Fruit fly (Drosophila melanogaster) whole organism, embryonic: ENCODE data around the gene Pstk.

Experiments used
- Atf6 ChIP-seq: fragments of 200-800 bp; sonication (Bioruptor generic); IDR thresholded peaks from 2 replicates; pipeline ENCODE4 v1.3.6; 2022; ENCODE audit warnings: missing biosample characterization, missing genetic modification characterization
- BEAF-32 ChIP-seq: fragments of 200-800 bp; sonication (Bioruptor generic); optimal IDR thresholded peaks from 3 replicates; lab custom pipeline; 2017; ENCODE audit warnings: missing biosample characterization, missing genetic modification characterization, mild to moderate bottlenecking, moderate library complexity, missing genetic modification reagents
- Bgb ChIP-seq: fragments of 200-800 bp; sonication (Bioruptor generic); IDR thresholded peaks from 2 replicates; pipeline ENCODE4 v1.3.6; 2022; ENCODE audit warnings: missing biosample characterization, missing genetic modification characterization; ENCODE audit not compliant: partially characterized antibody
- CG10267 ChIP-seq: fragments of 200-800 bp; sonication (Bioruptor generic); optimal IDR thresholded peaks from 2 replicates; lab custom pipeline; 2018; ENCODE audit warnings: missing biosample characterization, mild to moderate bottlenecking, missing genetic modification characterization, moderate library complexity
- CG10274 ChIP-seq: fragments of 200-800 bp; sonication (Bioruptor generic); optimal IDR thresholded peaks from 3 replicates; lab custom pipeline; 2017; ENCODE audit warnings: missing biosample characterization, mild to moderate bottlenecking, missing genetic modification characterization
- CG11398 ChIP-seq: fragments of 200-800 bp; sonication (Bioruptor generic); optimal IDR thresholded peaks from 2 replicates; lab custom pipeline; 2016; ENCODE audit warnings: missing biosample characterization, missing genetic modification characterization
- CG13287 ChIP-seq: fragments of 200-800 bp; sonication (Bioruptor generic); IDR thresholded peaks from 2 replicates; pipeline ENCODE4 v1.3.6; 2022; ENCODE audit warnings: missing biosample characterization, missing genetic modification characterization; ENCODE audit not compliant: partially characterized antibody
- CG13775 ChIP-seq: fragments of 200-800 bp; sonication (Bioruptor generic); optimal IDR thresholded peaks from 3 replicates; lab custom pipeline; 2017; ENCODE audit warnings: missing biosample characterization, mild to moderate bottlenecking, missing genetic modification characterization
- CG14710 ChIP-seq: fragments of 200-800 bp; sonication (Bioruptor generic); optimal IDR thresholded peaks from 3 replicates; lab custom pipeline; 2019; ENCODE audit warnings: missing biosample characterization, mild to moderate bottlenecking, missing genetic modification characterization, moderate library complexity
- CG15514 ChIP-seq: fragments of 200-800 bp; sonication (Bioruptor generic); optimal IDR thresholded peaks from 3 replicates; lab custom pipeline; 2017; ENCODE audit warnings: missing biosample characterization, missing genetic modification characterization, mild to moderate bottlenecking, moderate library complexity, missing genetic modification reagents
- CG1647 ChIP-seq: fragments of 200-800 bp; sonication (Bioruptor generic); optimal IDR thresholded peaks from 3 replicates; lab custom pipeline; 2016; ENCODE audit warnings: missing biosample characterization, missing genetic modification characterization
- CG16813 ChIP-seq: fragments of 200-800 bp; sonication (Bioruptor generic); IDR thresholded peaks from 3 replicates; pipeline ENCODE4 v1.3.6; 2022; ENCODE audit warnings: missing biosample characterization, missing genetic modification characterization; ENCODE audit not compliant: partially characterized antibody
- CG18262 ChIP-seq: fragments of 200-800 bp; optimal IDR thresholded peaks from 3 replicates; lab custom pipeline; 2019; ENCODE audit warnings: missing biosample characterization, mild to moderate bottlenecking, missing genetic modification characterization, moderate library complexity
- CG18476 ChIP-seq: fragments of 200-800 bp; sonication (Bioruptor generic); optimal IDR thresholded peaks from 2 replicates; lab custom pipeline; 2016; ENCODE audit warnings: missing biosample characterization, mild to moderate bottlenecking, missing genetic modification characterization
- CG34224 ChIP-seq: fragments of 200-800 bp; sonication (Bioruptor generic); IDR thresholded peaks from 3 replicates; pipeline ENCODE4 v1.3.6; 2022; ENCODE audit warnings: missing biosample characterization, missing genetic modification characterization; ENCODE audit not compliant: partially characterized antibody
- CG3847 ChIP-seq: fragments of 200-800 bp; sonication (Bioruptor generic); IDR thresholded peaks from 2 replicates; pipeline ENCODE4 v1.3.6; 2022; ENCODE audit warnings: missing biosample characterization, missing genetic modification characterization
- CG42726 ChIP-seq: fragments of 200-800 bp; sonication (Bioruptor generic); IDR thresholded peaks from 2 replicates; pipeline ENCODE4 v1.3.6; 2022; ENCODE audit warnings: missing biosample characterization, missing genetic modification characterization; ENCODE audit not compliant: partially characterized antibody
- CG8290 ChIP-seq, 3 experiments: fragments of 200-800 bp; sonication (Bioruptor generic); optimal IDR thresholded peaks; 2 replicates each; lab custom pipeline; 2016 to 2019; ENCODE audit warnings: missing biosample characterization in 3 of 3, missing genetic modification characterization in 3 of 3, mild to moderate bottlenecking in 2 of 3, moderate library complexity in 1 of 3
- CG8924 ChIP-seq: fragments of 200-800 bp; optimal IDR thresholded peaks from 3 replicates; lab custom pipeline; 2019; ENCODE audit warnings: missing biosample characterization, mild to moderate bottlenecking, missing genetic modification characterization, moderate library complexity
- E2f2 ChIP-seq: fragments of 200-800 bp; sonication (Bioruptor generic); IDR thresholded peaks from 2 replicates; pipeline ENCODE4 v1.3.6; 2022; ENCODE audit warnings: missing biosample characterization, missing genetic modification characterization
- HLH4C ChIP-seq: fragments of 200-800 bp; sonication (Bioruptor generic); IDR thresholded peaks from 3 replicates; pipeline ENCODE4 v1.3.6; 2022; ENCODE audit warnings: missing biosample characterization, missing genetic modification characterization; ENCODE audit not compliant: partially characterized antibody
- HLH54F ChIP-seq: fragments of 200-800 bp; sonication (Bioruptor generic); optimal IDR thresholded peaks from 3 replicates; lab custom pipeline; 2016; ENCODE audit warnings: missing biosample characterization, missing genetic modification characterization
- Jarid2 ChIP-seq: fragments of 200-800 bp; sonication (Bioruptor generic); optimal IDR thresholded peaks from 3 replicates; lab custom pipeline; 2017; ENCODE audit warnings: mild to moderate bottlenecking, missing biosample characterization, missing genetic modification reagents, missing genetic modification characterization
- Nf-YB ChIP-seq: fragments of 200-800 bp; sonication (Bioruptor generic); optimal IDR thresholded peaks from 3 replicates; lab custom pipeline; 2019; ENCODE audit warnings: missing biosample characterization, mild to moderate bottlenecking, missing genetic modification characterization, moderate library complexity
- Optix ChIP-seq: fragments of 200-800 bp; sonication (Bioruptor generic); IDR thresholded peaks from 3 replicates; pipeline ENCODE4 v1.3.6; 2022; ENCODE audit warnings: missing biosample characterization, missing genetic modification characterization
- Scr ChIP-seq: fragments of 200-800 bp; sonication (Bioruptor generic); IDR thresholded peaks from 2 replicates; pipeline ENCODE4 v1.3.6; 2022; ENCODE audit warnings: missing biosample characterization, missing genetic modification characterization; ENCODE audit not compliant: partially characterized antibody
- Sry-δ ChIP-seq: fragments of 200-800 bp; sonication (Bioruptor generic); optimal IDR thresholded peaks from 2 replicates; lab custom pipeline; 2016; ENCODE audit warnings: missing biosample characterization, missing genetic modification characterization
- amos ChIP-seq: fragments of 200-800 bp; sonication (Bioruptor generic); IDR thresholded peaks from 2 replicates; pipeline ENCODE4 v1.3.6; 2022; ENCODE audit warnings: missing biosample characterization, missing genetic modification characterization; ENCODE audit not compliant: partially characterized antibody
- btn ChIP-seq: fragments of 200-800 bp; sonication (Bioruptor generic); optimal IDR thresholded peaks from 2 replicates; lab custom pipeline; 2016; ENCODE audit warnings: missing biosample characterization, missing genetic modification characterization
- chinmo ChIP-seq: fragments of 200-800 bp; sonication (Bioruptor generic); IDR thresholded peaks from 4 replicates; pipeline ENCODE4 v1.3.6; 2022; ENCODE audit warnings: missing biosample characterization, missing genetic modification characterization; ENCODE audit not compliant: partially characterized antibody
- gem ChIP-seq: fragments of 200-800 bp; sonication (Bioruptor generic); optimal IDR thresholded peaks from 2 replicates; lab custom pipeline; 2019; ENCODE audit warnings: missing biosample characterization, mild to moderate bottlenecking, missing genetic modification characterization, moderate library complexity
- gro ChIP-seq: fragments of 200-800 bp; sonication (Bioruptor generic); optimal IDR thresholded peaks from 2 replicates; lab custom pipeline; 2016; ENCODE audit warnings: missing biosample characterization, missing genetic modification characterization
- hb ChIP-seq: fragments of 200-800 bp; sonication (Bioruptor generic); IDR thresholded peaks from 3 replicates; pipeline ENCODE4 v1.3.6; 2022; ENCODE audit warnings: missing biosample characterization, missing genetic modification characterization; ENCODE audit not compliant: partially characterized antibody
- hkb ChIP-seq, 2 experiments: fragments of 200-800 bp in 1 of 2; fragments of >200 bp in 1 of 2; sonication (Bioruptor generic) in 1 of 2; IDR thresholded peaks in 1 of 2; optimal IDR thresholded peaks in 1 of 2; 2 replicates each; pipeline versions ENCODE4 v1.3.6 to Lab custom; 2017 to 2022; ENCODE audit warnings: missing biosample characterization in 1 of 2, missing genetic modification characterization in 1 of 2
- inv ChIP-seq: fragments of 200-800 bp; sonication (Bioruptor generic); IDR thresholded peaks from 2 replicates; pipeline ENCODE4 v1.3.6; 2022; ENCODE audit warnings: missing biosample characterization, missing genetic modification characterization; ENCODE audit not compliant: partially characterized antibody
- knrl ChIP-seq: fragments of 200-800 bp; sonication (Bioruptor generic); IDR thresholded peaks from 3 replicates; pipeline ENCODE4 v1.3.6; 2022; ENCODE audit warnings: missing biosample characterization, missing genetic modification characterization; ENCODE audit not compliant: partially characterized antibody
- mam ChIP-seq: fragments of 200-800 bp; sonication (Bioruptor generic); optimal IDR thresholded peaks from 3 replicates; lab custom pipeline; 2016; ENCODE audit warnings: missing biosample characterization, missing genetic modification characterization
- mld ChIP-seq: fragments of 200-800 bp; sonication (Bioruptor generic); IDR thresholded peaks from 3 replicates; pipeline ENCODE4 v1.3.6; 2022; ENCODE audit warnings: missing biosample characterization, missing genetic modification characterization; ENCODE audit not compliant: partially characterized antibody
- pzg ChIP-seq: fragments of 200-800 bp; sonication (Bioruptor generic); optimal IDR thresholded peaks from 3 replicates; lab custom pipeline; 2018; ENCODE audit warnings: missing biosample characterization, mild to moderate bottlenecking, missing genetic modification characterization, moderate library complexity
- repo ChIP-seq: fragments of 200-800 bp; sonication (Bioruptor generic); optimal IDR thresholded peaks from 2 replicates; lab custom pipeline; 2016; ENCODE audit warnings: missing biosample characterization, missing genetic modification characterization
- scrt ChIP-seq: fragments of 200-800 bp; sonication (Bioruptor generic); optimal IDR thresholded peaks from 2 replicates; lab custom pipeline; 2018; ENCODE audit warnings: missing biosample characterization, mild to moderate bottlenecking, missing genetic modification characterization, moderate library complexity
- slbo ChIP-seq: fragments of 200-800 bp; sonication (Bioruptor generic); IDR thresholded peaks from 2 replicates; pipeline ENCODE4 v1.3.6; 2022; ENCODE audit warnings: missing biosample characterization, missing genetic modification characterization
- sna ChIP-seq: fragments of 200-800 bp; sonication (Bioruptor generic); IDR thresholded peaks from 2 replicates; pipeline ENCODE4 v1.3.6; 2022; ENCODE audit warnings: missing biosample characterization, missing genetic modification characterization; ENCODE audit not compliant: partially characterized antibody
- stwl ChIP-seq: fragments of 200-800 bp; sonication (Bioruptor generic); optimal IDR thresholded peaks from 3 replicates; lab custom pipeline; 2018; ENCODE audit warnings: missing biosample characterization, mild to moderate bottlenecking, missing genetic modification characterization, moderate library complexity
- usp ChIP-seq: fragments of >200 bp; optimal IDR thresholded peaks from 2 replicates; lab custom pipeline; 2017; ENCODE audit warnings: missing biosample characterization, missing genetic modification characterization

The Pstk gene

dm6 chrX:19663859-19664728 is 45.8 kb upstream of the Pstk start, which contains the start of the genes CG14223 and Ssu72 (continued):
- TF ChIP-seq CG34224 (GFP tag; lab: Robert Waterston, UW), result peak; percentile 75
- TF ChIP-seq usp, result no peak
- peak; percentile 86 for TF ChIP-seq E2f2 (GFP tag; lab: Robert Waterston, UW)
- peak; percentile 59 for TF ChIP-seq pzg (GFP tag; lab: Kevin White, UChicago)
- 0 out of 4 replicates have a peak, but pooled peaks have one; percentile 52 for TF ChIP-seq chinmo (GFP tag; lab: Robert Waterston, UW)
- TF ChIP-seq inv (GFP tag; lab: Robert Waterston, UW), result peak; percentile 72
- TF ChIP-seq CG16813 (GFP tag; lab: Robert Waterston, UW), result peak; percentile 75
- TF ChIP-seq gem, result peak; percentile 13
- peak; percentile 14 for TF ChIP-seq CG1647 (GFP tag; lab: Kevin White, UChicago)
- TF ChIP-seq CG13775 (GFP tag; lab: Kevin White, UChicago), result no peak
- no peak for TF ChIP-seq repo
- no peak for TF ChIP-seq CG8290 (GFP tag; optimal IDR thresholded peaks at IDR 0.05; lab: Kevin White, UChicago)
- peak in 1 of 2 experiments; percentile 47 for TF ChIP-seq CG8290 (tag; optimal IDR thresholded peaks at IDR 0.05; lab: Kevin White, UChicago)
- TF ChIP-seq BEAF-32 (GFP tag; lab: Kevin White, UChicago), result peak; percentile 73
- peak; percentile 44; the same call in 1 of the 2 replicates for TF ChIP-seq slbo (GFP tag; lab: Robert Waterston, UW)
- peak; percentile 86 for TF ChIP-seq CG10267 (tag; lab: Kevin White, UChicago)
- peak; percentile 19 for TF ChIP-seq mam (GFP tag; lab: Kevin White, UChicago)
- peak; percentile 78 for TF ChIP-seq Sry-δ (GFP tag; lab: Kevin White, UChicago)
- peak; percentile 74 for TF ChIP-seq sna (GFP tag; lab: Robert Waterston, UW)
- TF ChIP-seq Jarid2 (GFP tag; lab: Kevin White, UChicago), result no peak
- no peak for TF ChIP-seq Atf6 (GFP tag; lab: Robert Waterston, UW)
- no peak for TF ChIP-seq hkb (optimal IDR thresholded peaks at IDR 0.05; lab: Kevin White, UChicago)
- TF ChIP-seq hkb (GFP tag; IDR thresholded peaks at IDR 0.05; lab: Robert Waterston, UW), result no peak
- peak; percentile 57 for TF ChIP-seq HLH4C (GFP tag; lab: Robert Waterston, UW)
- TF ChIP-seq CG42726 (GFP tag; lab: Robert Waterston, UW), result peak; percentile 64; the same call in 1 of the 2 replicates
- peak; percentile 22 for TF ChIP-seq stwl (tag; lab: Kevin White, UChicago)
- no peak for TF ChIP-seq Nf-YB (GFP tag; lab: Kevin White, UChicago)
- peak; percentile 84 for TF ChIP-seq CG13287 (GFP tag; lab: Robert Waterston, UW)
- peak; percentile 78; the same call in 2 of the 3 replicates for TF ChIP-seq knrl (GFP tag; lab: Robert Waterston, UW)
- no peak for TF ChIP-seq gro
- TF ChIP-seq amos, result peak; percentile 87
- peak; percentile 84 for TF ChIP-seq Scr (GFP tag; lab: Robert Waterston, UW)
- no peak for TF ChIP-seq CG8924 (tag; lab: Kevin White, UChicago)
- TF ChIP-seq btn (GFP tag; lab: Kevin White, UChicago), result no peak
- peak; percentile 95 for TF ChIP-seq CG3847 (GFP tag; lab: Robert Waterston, UW)
- peak; percentile 81 for TF ChIP-seq Bgb (GFP tag; lab: Robert Waterston, UW)
- no peak for TF ChIP-seq CG18476 (GFP tag; lab: Kevin White, UChicago)
- TF ChIP-seq HLH54F (GFP tag; lab: Kevin White, UChicago), result peak; percentile 7
- no peak for TF ChIP-seq scrt (GFP tag; lab: Kevin White, UChicago)
- no peak for TF ChIP-seq CG11398 (GFP tag; lab: Kevin White, UChicago)
- peak; percentile 61; the same call in 1 of the 3 replicates for TF ChIP-seq hb (GFP tag; lab: Robert Waterston, UW)
- peak; percentile 8 for TF ChIP-seq CG18262 (tag; lab: Kevin White, UChicago)
- TF ChIP-seq CG10274 (GFP tag; lab: Kevin White, UChicago), result no peak
- TF ChIP-seq CG15514 (GFP tag; lab: Kevin White, UChicago), result peak; percentile 13
- peak; percentile 31 for TF ChIP-seq CG14710 (tag; lab: Kevin White, UChicago)
- no peak for TF ChIP-seq Optix (GFP tag; lab: Robert Waterston, UW)
- 0 out of 3 replicates have a peak, but pooled peaks have one; percentile 44 for TF ChIP-seq mld (GFP tag; lab: Robert Waterston, UW)
